1 fruit fly cellular context compared by ENCODE assay signal in genomic region chrX:13735322-13736173, dm6.
TF ChIP-seq lines count a peak whose summit lies in the region.

No protein-coding gene starts in this region.

TF ChIP-seq in whole organism, embryonic, 481 proteins besides CTCF, POLR2A, EP300 and RAD21 (continued from another document):
- TF ChIP-seq ind (GFP tag; optimal IDR thresholded peaks at IDR 0.05; lab: Kevin White, UChicago) (no peak), CG3065 (GFP tag; optimal IDR thresholded peaks at IDR 0.05; lab: Kevin White, UChicago) (peak; percentile 97), sna (GFP tag; IDR thresholded peaks at IDR 0.05; lab: Robert Waterston, UW; ENCODE audit: partially characterized antibody) (no peak), MESR4 (GFP tag; optimal IDR thresholded peaks at IDR 0.05; lab: Kevin White, UChicago) (peak; percentile 38), Atf3 (GFP tag; optimal IDR thresholded peaks at IDR 0.05; lab: Kevin White, UChicago) (no peak), Nf-YC (tag; optimal IDR thresholded peaks at IDR 0.05; lab: Kevin White, UChicago) (peak; percentile 4), nmo (GFP tag; optimal IDR thresholded peaks at IDR 0.05; lab: Kevin White, UChicago) (peak; percentile 1), crp (GFP tag; optimal IDR thresholded peaks at IDR 0.05; lab: Kevin White, UChicago) (peak in 1 of 2 experiments; percentile 26)
